Worm (Caenorhabditis elegans) whole organism, mixed stage, embryonic: ENCODE measurements around the gene fbxb-37.
"Not testable (repeated sequence)": the region's sequence is repeated elsewhere in the genome, so short reads cannot be mapped to it uniquely, and the experiment has no call there.

Experiments used
- blmp-1 ChIP-seq: fragments of 150-350 bp; optimal IDR thresholded peaks from 2 replicates; lab custom pipeline; 2014; ENCODE audit warnings: missing biosample characterization, missing genetic modification characterization
- ceh-43 ChIP-seq: fragments of 200-800 bp; sonication (Bioruptor generic); optimal IDR thresholded peaks from 2 replicates; lab custom pipeline; 2018; ENCODE audit warnings: mild to moderate bottlenecking, missing genetic modification characterization, moderate library complexity, missing compliant biosample characterization
- cnd-1 ChIP-seq: fragments of 200-800 bp; sonication (Bioruptor generic); optimal IDR thresholded peaks from 2 replicates; lab custom pipeline; 2018; ENCODE audit warnings: mild to moderate bottlenecking, missing genetic modification characterization, missing compliant biosample characterization
- elt-1 ChIP-seq: sonication (generic microtip); optimal IDR thresholded peaks from 2 replicates; lab custom pipeline; 2017; ENCODE audit warnings: missing genetic modification characterization, mild to moderate bottlenecking, missing compliant biosample characterization, antibody characterized with exemption, moderate library complexity, borderline replicate concordance; ENCODE audit not compliant: insufficient read depth
- flh-1 ChIP-seq: fragments of 200-800 bp; sonication (Bioruptor generic); optimal IDR thresholded peaks from 2 replicates; lab custom pipeline; 2018; ENCODE audit warnings: mild to moderate bottlenecking, missing genetic modification characterization, moderate library complexity, missing compliant biosample characterization
- ham-2 ChIP-seq: fragments of 200-800 bp; sonication (Bioruptor generic); optimal IDR thresholded peaks from 2 replicates; lab custom pipeline; 2018; ENCODE audit warnings: mild to moderate bottlenecking, missing genetic modification characterization, missing compliant biosample characterization
- nhr-237 ChIP-seq: fragments of 150-350 bp; optimal IDR thresholded peaks from 2 replicates; lab custom pipeline; 2014; ENCODE audit warnings: missing biosample characterization, missing genetic modification characterization
- sptf-1 ChIP-seq: sonication (generic microtip); optimal IDR thresholded peaks from 2 replicates; lab custom pipeline; 2017; ENCODE audit warnings: mild to moderate bottlenecking, missing genetic modification characterization, moderate library complexity, missing compliant biosample characterization
- unc-39 ChIP-seq: fragments of 150-350 bp; optimal IDR thresholded peaks from 2 replicates; lab custom pipeline; 2014; ENCODE audit warnings: missing biosample characterization, missing genetic modification characterization

fbxb-37 gene

ce11 chrII:2051372-2051771 is 42.3 kb downstream of the fbxb-37 start, which contains the start of gene fbxb-35:
Gene fbxb-35, plus strand, starts transcription at chrII:2051672.
- TF ChIP-seq cnd-1 (tag; lab: Kevin White, UChicago) (peak; percentile 51), elt-1 (tag; lab: Kevin White, UChicago) (no peak)

- TF ChIP-seq ceh-43; ham-2 (GFP tag; lab: Kevin White, UChicago); unc-39 (tag; lab: Kevin White, UChicago): not testable (repeated sequence)
- TF ChIP-seq, all 35 proteins: peak for 0; not testable (repeated sequence) for 35
Observed at ce11 chrII:2046556-2046955, 47.1 kb downstream of the fbxb-37 start, which contains the start of gene math-1. Gene math-1, minus strand, starts transcription at chrII:2046656.

- TF ChIP-seq sptf-1 (no peak), flh-1 (GFP tag; lab: Kevin White, UChicago) (no peak), blmp-1 (no peak), nhr-237 (tag; lab: Kevin White, UChicago) (no peak)
Observed at ce11 chrII:2045505-2045904, 48.2 kb downstream of the fbxb-37 start, which contains the start of gene bath-24. Gene bath-24, minus strand, starts transcription at chrII:2045605.
